Fruit fly (Drosophila melanogaster) whole organism, wandering third instar larva: ENCODE results near the gene trx.

ENCODE experiments used
- Abd-B ChIP-seq: fragments of >200 bp; optimal IDR thresholded peaks from 2 replicates; lab custom pipeline; 2017; ENCODE audit warnings: missing biosample characterization, missing genetic modification characterization
- Dfd ChIP-seq: fragments of >200 bp; optimal IDR thresholded peaks from 2 replicates; lab custom pipeline; 2017; ENCODE audit warnings: missing biosample characterization, missing genetic modification characterization
- Mio ChIP-seq: sonication (Bioruptor generic); optimal IDR thresholded peaks from 2 replicates; lab custom pipeline; 2016; ENCODE audit warnings: missing biosample characterization, missing genetic modification characterization
- dsf ChIP-seq: sonication (Bioruptor generic); optimal IDR thresholded peaks from 2 replicates; lab custom pipeline; 2016; ENCODE audit warnings: missing biosample characterization, missing genetic modification characterization, borderline replicate concordance
- ey ChIP-seq: fragments of 200-800 bp; sonication (Bioruptor generic); optimal IDR thresholded peaks from 2 replicates; lab custom pipeline; 2016; ENCODE audit warnings: missing biosample characterization, missing genetic modification characterization
- fru ChIP-seq: fragments of 200-800 bp; sonication (Bioruptor generic); optimal IDR thresholded peaks from 3 replicates; lab custom pipeline; 2016; ENCODE audit warnings: missing biosample characterization, mild to moderate bottlenecking, missing genetic modification characterization
- h ChIP-seq: fragments of 200-800 bp; sonication (Bioruptor generic); optimal IDR thresholded peaks from 3 replicates; lab custom pipeline; 2016; ENCODE audit warnings: missing biosample characterization, mild to moderate bottlenecking, missing genetic modification characterization
- pan ChIP-seq: fragments of >200 bp; optimal IDR thresholded peaks from 2 replicates; lab custom pipeline; 2017
- usp ChIP-seq: fragments of >200 bp; optimal IDR thresholded peaks from 2 replicates; lab custom pipeline; 2017; ENCODE audit warnings: missing biosample characterization, missing genetic modification characterization

DNA sequence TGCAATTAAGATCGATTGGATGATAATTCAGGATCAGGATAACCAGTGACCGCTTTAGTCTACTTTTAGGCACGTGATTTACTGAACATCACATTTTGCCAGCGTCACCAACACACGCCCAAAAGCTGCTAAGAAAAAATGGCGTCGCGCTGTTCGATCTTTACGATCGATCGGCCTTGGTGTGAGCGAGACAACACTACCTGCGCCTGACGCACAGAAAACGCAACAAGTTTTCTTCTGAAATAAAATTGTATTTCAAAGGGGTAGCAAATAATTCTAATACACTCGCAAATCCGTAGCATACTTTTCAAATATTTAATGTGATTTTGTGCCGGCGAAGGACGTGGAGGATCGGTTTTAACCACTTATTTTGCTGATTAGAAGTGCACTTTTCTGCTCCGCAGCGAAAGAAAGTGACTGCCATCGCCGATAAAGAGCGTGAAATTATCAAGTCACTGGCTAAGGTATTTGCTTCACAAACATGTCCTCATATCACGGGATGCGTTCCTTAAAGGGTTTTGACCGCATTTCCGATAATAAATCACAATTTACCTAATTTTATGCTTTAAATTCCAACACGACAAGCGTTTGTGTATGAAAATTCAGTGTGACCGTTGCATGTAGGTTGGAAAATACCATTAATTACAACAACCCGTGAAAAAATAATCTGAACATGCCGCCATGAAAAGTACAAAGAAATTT, 21.4 kb upstream of the trx start:
- TF ChIP-seq pan (no peak), usp (GFP tag; lab: Kevin White, UChicago) (no peak), fru (no peak), Dfd (GFP tag; lab: Kevin White, UChicago) (no peak), h (GFP tag; lab: Kevin White, UChicago) (no peak), dsf (GFP tag; lab: Kevin White, UChicago) (no peak), Mio (GFP tag; lab: Kevin White, UChicago) (no peak), Abd-B (GFP tag; lab: Kevin White, UChicago) (peak; percentile 12), ey (GFP tag; lab: Kevin White, UChicago) (no peak)
